Worm (Caenorhabditis elegans) whole organism, L2 larva: Measurements from ENCODE around the gene C02E7.10.

Experiments
- C34F6.9 ChIP-seq: fragments of 150-350 bp; optimal IDR thresholded peaks from 2 replicates; lab custom pipeline; 2014; ENCODE audit warnings: missing biosample characterization, missing genetic modification characterization
- F13H6.1 ChIP-seq: sonication (generic microtip); optimal IDR thresholded peaks from 2 replicates; lab custom pipeline; 2016; ENCODE audit warnings: missing genetic modification characterization, missing compliant biosample characterization
- R02D3.7 ChIP-seq: fragments of 150-350 bp; optimal IDR thresholded peaks from 2 replicates; lab custom pipeline; 2014; ENCODE audit warnings: missing biosample characterization, missing genetic modification characterization
- Y55F3AM.14 ChIP-seq: fragments of 200-800 bp; sonication (Bioruptor generic); optimal IDR thresholded peaks from 2 replicates; lab custom pipeline; 2018; ENCODE audit warnings: mild to moderate bottlenecking, missing genetic modification characterization, missing compliant biosample characterization
- ZK546.5 ChIP-seq: sonication (generic microtip); optimal IDR thresholded peaks from 2 replicates; lab custom pipeline; 2017; ENCODE audit warnings: missing biosample characterization, missing genetic modification characterization
- alr-1 ChIP-seq: fragments of 150-350 bp; optimal IDR thresholded peaks from 2 replicates; lab custom pipeline; 2014; ENCODE audit warnings: missing biosample characterization, missing genetic modification characterization
- aly-2 ChIP-seq: fragments of 150-350 bp; optimal IDR thresholded peaks from 2 replicates; lab custom pipeline; 2014; ENCODE audit warnings: missing biosample characterization, missing genetic modification characterization
- ama-1 ChIP-seq: fragments of 150-350 bp; optimal IDR thresholded peaks from 2 replicates; lab custom pipeline; 2018; ENCODE audit warnings: inconsistent platforms
- blmp-1 ChIP-seq: sonication (generic microtip); optimal IDR thresholded peaks from 2 replicates; lab custom pipeline; 2017; ENCODE audit warnings: missing genetic modification characterization, mild to moderate bottlenecking, missing compliant biosample characterization, antibody characterized with exemption, moderate library complexity; ENCODE audit not compliant: insufficient read depth
- ceh-16 ChIP-seq: fragments of 150-350 bp; optimal IDR thresholded peaks from 2 replicates; lab custom pipeline; 2014; ENCODE audit warnings: missing biosample characterization, missing genetic modification characterization
- ceh-82 ChIP-seq: fragments of 150-350 bp; optimal IDR thresholded peaks from 2 replicates; lab custom pipeline; 2014; ENCODE audit warnings: missing biosample characterization, missing genetic modification characterization
- crh-2 ChIP-seq: sonication (generic microtip); optimal IDR thresholded peaks from 2 replicates; lab custom pipeline; 2017; ENCODE audit warnings: missing biosample characterization, missing genetic modification characterization
- dmd-4 ChIP-seq: sonication (generic microtip); optimal IDR thresholded peaks from 2 replicates; lab custom pipeline; 2017; ENCODE audit warnings: missing biosample characterization, missing genetic modification characterization
- elt-1 ChIP-seq: fragments of 150-350 bp; optimal IDR thresholded peaks from 2 replicates; lab custom pipeline; 2014; ENCODE audit warnings: missing biosample characterization, missing genetic modification characterization
- gmeb-1 ChIP-seq: fragments of 150-350 bp; optimal IDR thresholded peaks from 2 replicates; lab custom pipeline; 2014; ENCODE audit warnings: missing biosample characterization, missing genetic modification characterization
- lin-11 ChIP-seq: fragments of 150-350 bp; sonication (generic microtip); optimal IDR thresholded peaks from 2 replicates; lab custom pipeline; 2014; ENCODE audit warnings: missing biosample characterization, missing genetic modification characterization, inconsistent platforms, mixed read lengths
- lin-39 ChIP-seq: fragments of 150-350 bp; optimal IDR thresholded peaks from 2 replicates; lab custom pipeline; 2014; ENCODE audit warnings: missing biosample characterization, missing genetic modification reagents, missing genetic modification characterization
- lsy-2 ChIP-seq, 2 experiments: fragments of 150-350 bp in 1 of 2; sonication (generic microtip) in 1 of 2; optimal IDR thresholded peaks; 2 replicates each; lab custom pipeline; 2014 to 2017; ENCODE audit warnings: missing biosample characterization in 2 of 2, missing genetic modification characterization in 2 of 2
- mab-5 ChIP-seq: fragments of 150-350 bp; optimal IDR thresholded peaks from 2 replicates; lab custom pipeline; 2014; ENCODE audit warnings: missing biosample characterization, missing genetic modification characterization
- mbf-1 ChIP-seq: sonication (generic microtip); optimal IDR thresholded peaks from 2 replicates; lab custom pipeline; 2017; ENCODE audit warnings: missing biosample characterization, missing genetic modification characterization
- nhr-10 ChIP-seq: sonication (generic microtip); optimal IDR thresholded peaks from 2 replicates; lab custom pipeline; 2017; ENCODE audit warnings: missing biosample characterization, missing genetic modification characterization
- nhr-11 ChIP-seq: fragments of 150-350 bp; optimal IDR thresholded peaks from 2 replicates; lab custom pipeline; 2014; ENCODE audit warnings: missing biosample characterization, missing genetic modification characterization
- nhr-12 ChIP-seq: fragments of 150-350 bp; optimal IDR thresholded peaks from 2 replicates; lab custom pipeline; 2014; ENCODE audit warnings: missing biosample characterization, missing genetic modification characterization
- nhr-21 ChIP-seq: fragments of 150-350 bp; optimal IDR thresholded peaks from 2 replicates; lab custom pipeline; 2014; ENCODE audit warnings: missing biosample characterization, missing genetic modification characterization
- nhr-23 ChIP-seq: fragments of 150-350 bp; optimal IDR thresholded peaks from 2 replicates; lab custom pipeline; 2014; ENCODE audit warnings: missing biosample characterization, missing genetic modification reagents, missing genetic modification characterization
- nhr-237 ChIP-seq: fragments of 150-350 bp; optimal IDR thresholded peaks from 2 replicates; lab custom pipeline; 2014; ENCODE audit warnings: missing biosample characterization, missing genetic modification characterization
- nhr-25 ChIP-seq: fragments of 150-350 bp; sonication (generic microtip); optimal IDR thresholded peaks from 3 replicates; lab custom pipeline; 2014; ENCODE audit warnings: missing biosample characterization, missing genetic modification characterization
- nhr-6 ChIP-seq: fragments of 150-350 bp; optimal IDR thresholded peaks from 2 replicates; lab custom pipeline; 2014; ENCODE audit warnings: missing biosample characterization, missing genetic modification characterization
- nhr-77 ChIP-seq: fragments of 150-350 bp; optimal IDR thresholded peaks from 2 replicates; lab custom pipeline; 2014; ENCODE audit warnings: missing biosample characterization, missing genetic modification characterization
- sem-4 ChIP-seq: fragments of 150-350 bp; optimal IDR thresholded peaks from 2 replicates; lab custom pipeline; 2014; ENCODE audit warnings: missing biosample characterization, missing genetic modification reagents, missing genetic modification characterization
- skn-1 ChIP-seq: sonication (generic microtip); optimal IDR thresholded peaks from 2 replicates; lab custom pipeline; 2017; ENCODE audit warnings: missing biosample characterization, missing genetic modification characterization
- sma-9 ChIP-seq, 2 experiments: fragments of 150-350 bp in 1 of 2; sonication (generic microtip) in 1 of 2; optimal IDR thresholded peaks; 2 replicates each; lab custom pipeline; 2014 to 2016; ENCODE audit warnings: missing genetic modification characterization in 2 of 2, mild to moderate bottlenecking in 1 of 2, missing biosample characterization in 1 of 2, missing compliant biosample characterization in 1 of 2, missing genetic modification reagents in 1 of 2, moderate library complexity in 1 of 2
- snpc-4 ChIP-seq: fragments of 150-350 bp; optimal IDR thresholded peaks from 2 replicates; lab custom pipeline; 2014; ENCODE audit warnings: missing biosample characterization, missing genetic modification characterization
- unc-55 ChIP-seq: fragments of 150-350 bp; sonication (generic microtip); optimal IDR thresholded peaks from 3 replicates; lab custom pipeline; 2014; ENCODE audit warnings: missing biosample characterization, missing genetic modification reagents, missing genetic modification characterization
- ztf-1 ChIP-seq: fragments of 200-800 bp; sonication (Bioruptor generic); conservative IDR thresholded peaks from 2 replicates; pipeline ENCODE4 v1.3.6; 2022; ENCODE audit warnings: missing genetic modification characterization, missing compliant biosample characterization
- ztf-11 ChIP-seq: sonication (generic microtip); optimal IDR thresholded peaks from 2 replicates; lab custom pipeline; 2017; ENCODE audit warnings: missing biosample characterization, missing genetic modification characterization
- ztf-4 ChIP-seq: fragments of 150-350 bp; optimal IDR thresholded peaks from 2 replicates; lab custom pipeline; 2014; ENCODE audit warnings: missing biosample characterization, missing genetic modification characterization

The C02E7.10 gene

ce11 chrV:4932814-4933213, at the start of gene C02E7.10:
TSS of gene C02E7.10 (minus strand) at chrV:4933045.
- TF ChIP-seq nhr-21 (tag; lab: Kevin White, UChicago) = no peak
- no peak for TF ChIP-seq blmp-1 (tag; lab: Kevin White, UChicago)
- no peak for TF ChIP-seq dmd-4
- TF ChIP-seq ZK546.5 = no peak
- TF ChIP-seq lsy-2 (tag; optimal IDR thresholded peaks at IDR 0.05; lab: Kevin White, UChicago) = no peak
- TF ChIP-seq snpc-4 (tag; lab: Kevin White, UChicago) = no peak
- TF ChIP-seq lin-39 (tag; lab: Kevin White, UChicago) = no peak
- no peak for TF ChIP-seq crh-2 (tag; lab: Kevin White, UChicago)
- TF ChIP-seq skn-1 (tag; lab: Kevin White, UChicago) = no peak
- no peak for TF ChIP-seq nhr-10
- TF ChIP-seq nhr-6 (tag; lab: Kevin White, UChicago) = no peak
- TF ChIP-seq alr-1 (tag; lab: Kevin White, UChicago) = no peak
- TF ChIP-seq lin-11 = no peak

ce11 chrV:4980873-4981272, 48.0 kb upstream of the C02E7.10 start, which contains the start of gene srsx-12:
TSS of gene srsx-12 (minus strand) at chrV:4980973.
- no peak for TF ChIP-seq ZK546.5
- TF ChIP-seq blmp-1 (tag; lab: Kevin White, UChicago) = no peak
- TF ChIP-seq crh-2 (tag; lab: Kevin White, UChicago) = no peak
- no peak for TF ChIP-seq mab-5 (tag; lab: Kevin White, UChicago)
- TF ChIP-seq Y55F3AM.14 (GFP tag; lab: Kevin White, UChicago) = no peak
- TF ChIP-seq dmd-4 = no peak
- TF ChIP-seq ztf-4 (tag; lab: Kevin White, UChicago) = no peak
- TF ChIP-seq snpc-4 (tag; lab: Kevin White, UChicago) = no peak
- no peak for TF ChIP-seq nhr-25 (tag; lab: Kevin White, UChicago)
- no peak for TF ChIP-seq ztf-11 (tag; lab: Kevin White, UChicago)
- no peak for TF ChIP-seq ama-1 (lab: Kevin White, UChicago)
- no peak for TF ChIP-seq nhr-11 (tag; lab: Kevin White, UChicago)
- TF ChIP-seq nhr-77 = no peak
- TF ChIP-seq nhr-10 = no peak
- no peak for TF ChIP-seq lin-11
- TF ChIP-seq sem-4 (tag; lab: Kevin White, UChicago) = no peak
- TF ChIP-seq nhr-6 (tag; lab: Kevin White, UChicago) = no peak

- no peak for TF ChIP-seq nhr-23
- no peak for TF ChIP-seq nhr-237 (tag; lab: Kevin White, UChicago)
- no peak for TF ChIP-seq ceh-16 (tag; lab: Kevin White, UChicago)
- no peak for TF ChIP-seq lsy-2 (tag; optimal IDR thresholded peaks at IDR 0.05; lab: Kevin White, UChicago)
- TF ChIP-seq nhr-12 (tag; lab: Kevin White, UChicago) = no peak
- no peak for TF ChIP-seq mbf-1
Measured at ce11 chrV:4980094-4980493, 47.2 kb upstream of the C02E7.10 start.

- no peak for TF ChIP-seq nhr-237 (tag; lab: Kevin White, UChicago)
- TF ChIP-seq, all 48 proteins: peak for 0
Measured at ce11 chrV:4979060-4979459, 46.2 kb upstream of the C02E7.10 start, which contains the start of gene srsx-11. TSS of gene srsx-11 (minus strand) at chrV:4979160.

- TF ChIP-seq nhr-77 = no peak
- no peak for TF ChIP-seq sma-9 (GFP tag; optimal IDR thresholded peaks at IDR 0.05; lab: Kevin White, UChicago)
- TF ChIP-seq sma-9 (tag; optimal IDR thresholded peaks at IDR 0.05; lab: Kevin White, UChicago) = no peak
- TF ChIP-seq F13H6.1 = no peak
- TF ChIP-seq dmd-4 = no peak
- no peak for TF ChIP-seq lin-39 (tag; lab: Kevin White, UChicago)
- TF ChIP-seq gmeb-1 (tag; lab: Kevin White, UChicago) = no peak
- TF ChIP-seq mbf-1 = no peak
- TF ChIP-seq skn-1 (tag; lab: Kevin White, UChicago) = no peak
- no peak for TF ChIP-seq nhr-11 (tag; lab: Kevin White, UChicago)
- TF ChIP-seq aly-2 (tag; lab: Kevin White, UChicago) = no peak
- TF ChIP-seq ztf-4 (tag; lab: Kevin White, UChicago) = no peak
Measured at ce11 chrV:4977539-4977938, 44.7 kb upstream of the C02E7.10 start.

- TF ChIP-seq C34F6.9 (tag; lab: Kevin White, UChicago) = no peak
- no peak for TF ChIP-seq ztf-4 (tag; lab: Kevin White, UChicago)
- TF ChIP-seq nhr-77 = no peak
- no peak for TF ChIP-seq ceh-82
- no peak for TF ChIP-seq lin-39 (tag; lab: Kevin White, UChicago)
- TF ChIP-seq unc-55 = no peak
- TF ChIP-seq ztf-1 = no peak
- no peak for TF ChIP-seq ZK546.5
- no peak for TF ChIP-seq skn-1 (tag; lab: Kevin White, UChicago)
- no peak for TF ChIP-seq mbf-1
- no peak for TF ChIP-seq blmp-1 (tag; lab: Kevin White, UChicago)
- TF ChIP-seq ztf-11 (tag; lab: Kevin White, UChicago) = no peak
- TF ChIP-seq nhr-23 = no peak
- no peak for TF ChIP-seq elt-1 (tag; lab: Kevin White, UChicago)
- no peak for TF ChIP-seq R02D3.7 (tag; lab: Kevin White, UChicago)
- TF ChIP-seq, all 48 proteins: peak for 0
Measured at ce11 chrV:4975140-4975539, 42.3 kb upstream of the C02E7.10 start, which contains the start of gene F26G5.1. TSS of gene F26G5.1 (plus strand) at chrV:4975478.
